Worm (Caenorhabditis elegans) whole organism, L2 larva: ENCODE data around the gene oac-55.

ENCODE experiments used
- F13H6.1 ChIP-seq: sonication (generic microtip); optimal IDR thresholded peaks from 2 replicates; lab custom pipeline; 2016; ENCODE audit warnings: missing genetic modification characterization, missing compliant biosample characterization
- R02D3.7 ChIP-seq: fragments of 150-350 bp; optimal IDR thresholded peaks from 2 replicates; lab custom pipeline; 2014; ENCODE audit warnings: missing biosample characterization, missing genetic modification characterization
- Y55F3AM.14 ChIP-seq: fragments of 200-800 bp; sonication (Bioruptor generic); optimal IDR thresholded peaks from 2 replicates; lab custom pipeline; 2018; ENCODE audit warnings: mild to moderate bottlenecking, missing genetic modification characterization, missing compliant biosample characterization
- ZK546.5 ChIP-seq: sonication (generic microtip); optimal IDR thresholded peaks from 2 replicates; lab custom pipeline; 2017; ENCODE audit warnings: missing biosample characterization, missing genetic modification characterization
- alr-1 ChIP-seq: fragments of 150-350 bp; optimal IDR thresholded peaks from 2 replicates; lab custom pipeline; 2014; ENCODE audit warnings: missing biosample characterization, missing genetic modification characterization
- aly-2 ChIP-seq: fragments of 150-350 bp; optimal IDR thresholded peaks from 2 replicates; lab custom pipeline; 2014; ENCODE audit warnings: missing biosample characterization, missing genetic modification characterization
- ama-1 ChIP-seq: fragments of 150-350 bp; optimal IDR thresholded peaks from 2 replicates; lab custom pipeline; 2018; ENCODE audit warnings: inconsistent platforms
- blmp-1 ChIP-seq: sonication (generic microtip); optimal IDR thresholded peaks from 2 replicates; lab custom pipeline; 2017; ENCODE audit warnings: missing genetic modification characterization, mild to moderate bottlenecking, missing compliant biosample characterization, antibody characterized with exemption, moderate library complexity; ENCODE audit not compliant: insufficient read depth
- ceh-82 ChIP-seq: fragments of 150-350 bp; optimal IDR thresholded peaks from 2 replicates; lab custom pipeline; 2014; ENCODE audit warnings: missing biosample characterization, missing genetic modification characterization
- crh-2 ChIP-seq: sonication (generic microtip); optimal IDR thresholded peaks from 2 replicates; lab custom pipeline; 2017; ENCODE audit warnings: missing biosample characterization, missing genetic modification characterization
- dmd-4 ChIP-seq: sonication (generic microtip); optimal IDR thresholded peaks from 2 replicates; lab custom pipeline; 2017; ENCODE audit warnings: missing biosample characterization, missing genetic modification characterization
- egl-27 ChIP-seq: sonication (generic microtip); optimal IDR thresholded peaks from 3 replicates; lab custom pipeline; 2017; ENCODE audit warnings: missing biosample characterization, missing genetic modification reagents, missing genetic modification characterization
- elt-3 ChIP-seq: sonication (generic microtip); optimal IDR thresholded peaks from 2 replicates; lab custom pipeline; 2017; ENCODE audit warnings: missing biosample characterization, missing genetic modification characterization
- gmeb-1 ChIP-seq: fragments of 150-350 bp; optimal IDR thresholded peaks from 2 replicates; lab custom pipeline; 2014; ENCODE audit warnings: missing biosample characterization, missing genetic modification characterization
- lin-11 ChIP-seq: fragments of 150-350 bp; sonication (generic microtip); optimal IDR thresholded peaks from 2 replicates; lab custom pipeline; 2014; ENCODE audit warnings: missing biosample characterization, missing genetic modification characterization, inconsistent platforms, mixed read lengths
- lin-13 ChIP-seq: fragments of 150-350 bp; optimal IDR thresholded peaks from 2 replicates; lab custom pipeline; 2014; ENCODE audit warnings: missing biosample characterization, missing genetic modification reagents, missing genetic modification characterization
- lin-39 ChIP-seq: fragments of 150-350 bp; optimal IDR thresholded peaks from 2 replicates; lab custom pipeline; 2014; ENCODE audit warnings: missing biosample characterization, missing genetic modification reagents, missing genetic modification characterization
- lsy-2 ChIP-seq, 2 experiments: fragments of 150-350 bp in 1 of 2; sonication (generic microtip) in 1 of 2; optimal IDR thresholded peaks; 2 replicates each; lab custom pipeline; 2014 to 2017; ENCODE audit warnings: missing biosample characterization in 2 of 2, missing genetic modification characterization in 2 of 2
- mab-5 ChIP-seq: fragments of 150-350 bp; optimal IDR thresholded peaks from 2 replicates; lab custom pipeline; 2014; ENCODE audit warnings: missing biosample characterization, missing genetic modification characterization
- mbf-1 ChIP-seq: sonication (generic microtip); optimal IDR thresholded peaks from 2 replicates; lab custom pipeline; 2017; ENCODE audit warnings: missing biosample characterization, missing genetic modification characterization
- nhr-23 ChIP-seq: fragments of 150-350 bp; optimal IDR thresholded peaks from 2 replicates; lab custom pipeline; 2014; ENCODE audit warnings: missing biosample characterization, missing genetic modification reagents, missing genetic modification characterization
- nhr-25 ChIP-seq: fragments of 150-350 bp; sonication (generic microtip); optimal IDR thresholded peaks from 3 replicates; lab custom pipeline; 2014; ENCODE audit warnings: missing biosample characterization, missing genetic modification characterization
- nhr-6 ChIP-seq: fragments of 150-350 bp; optimal IDR thresholded peaks from 2 replicates; lab custom pipeline; 2014; ENCODE audit warnings: missing biosample characterization, missing genetic modification characterization
- nhr-77 ChIP-seq: fragments of 150-350 bp; optimal IDR thresholded peaks from 2 replicates; lab custom pipeline; 2014; ENCODE audit warnings: missing biosample characterization, missing genetic modification characterization
- peb-1 ChIP-seq: fragments of 150-350 bp; optimal IDR thresholded peaks from 2 replicates; lab custom pipeline; 2014; ENCODE audit warnings: missing biosample characterization, missing genetic modification characterization
- sem-4 ChIP-seq: fragments of 150-350 bp; optimal IDR thresholded peaks from 2 replicates; lab custom pipeline; 2014; ENCODE audit warnings: missing biosample characterization, missing genetic modification reagents, missing genetic modification characterization
- sma-3 ChIP-seq: sonication (generic microtip); optimal IDR thresholded peaks from 2 replicates; lab custom pipeline; 2016; ENCODE audit warnings: missing genetic modification reagents, missing genetic modification characterization, missing compliant biosample characterization
- sma-9 ChIP-seq, 2 experiments: fragments of 150-350 bp in 1 of 2; sonication (generic microtip) in 1 of 2; optimal IDR thresholded peaks; 2 replicates each; lab custom pipeline; 2014 to 2016; ENCODE audit warnings: missing genetic modification characterization in 2 of 2, mild to moderate bottlenecking in 1 of 2, missing biosample characterization in 1 of 2, missing compliant biosample characterization in 1 of 2, missing genetic modification reagents in 1 of 2, moderate library complexity in 1 of 2
- snpc-4 ChIP-seq: fragments of 150-350 bp; optimal IDR thresholded peaks from 2 replicates; lab custom pipeline; 2014; ENCODE audit warnings: missing biosample characterization, missing genetic modification characterization
- unc-55 ChIP-seq: fragments of 150-350 bp; sonication (generic microtip); optimal IDR thresholded peaks from 3 replicates; lab custom pipeline; 2014; ENCODE audit warnings: missing biosample characterization, missing genetic modification reagents, missing genetic modification characterization
- unc-62 ChIP-seq: fragments of 150-350 bp; optimal IDR thresholded peaks from 2 replicates; lab custom pipeline; 2014; ENCODE audit warnings: missing biosample characterization, missing genetic modification reagents, missing genetic modification characterization
- zag-1 ChIP-seq: fragments of 150-350 bp; optimal IDR thresholded peaks from 2 replicates; lab custom pipeline; 2014; ENCODE audit warnings: missing biosample characterization, missing genetic modification characterization
- ztf-1 ChIP-seq: fragments of 200-800 bp; sonication (Bioruptor generic); conservative IDR thresholded peaks from 2 replicates; pipeline ENCODE4 v1.3.6; 2022; ENCODE audit warnings: missing genetic modification characterization, missing compliant biosample characterization

oac-55 gene

ce11 chrV:3760839-3761238, at the start of gene oac-55:
oac-55 (plus strand) TSS chrV:3761139.
- TF ChIP-seq snpc-4 (tag; lab: Kevin White, UChicago) (no peak), ama-1 (lab: Kevin White, UChicago) (no peak), Y55F3AM.14 (GFP tag; lab: Kevin White, UChicago) (no peak), crh-2 (no peak), zag-1 (no peak), dmd-4 (no peak), ceh-82 (tag; lab: Kevin White, UChicago) (no peak), elt-3 (no peak), peb-1 (no peak), sem-4 (tag; lab: Kevin White, UChicago) (no peak), nhr-25 (tag; lab: Kevin White, UChicago) (no peak), sma-9 (GFP tag; optimal IDR thresholded peaks at IDR 0.05; lab: Kevin White, UChicago) (no peak), sma-9 (tag; optimal IDR thresholded peaks at IDR 0.05; lab: Kevin White, UChicago) (no peak), nhr-77 (tag; lab: Kevin White, UChicago) (no peak), blmp-1 (tag; lab: Kevin White, UChicago) (no peak)
- TF ChIP-seq, all 48 proteins: peak for 0

ce11 chrV:3711544-3711943, 49.4 kb upstream of the oac-55 start:
- TF ChIP-seq gmeb-1 (tag; lab: Kevin White, UChicago) (no peak), mab-5 (tag; lab: Kevin White, UChicago) (no peak), zag-1 (no peak), crh-2 (no peak), lin-39 (tag; lab: Kevin White, UChicago) (no peak), nhr-77 (tag; lab: Kevin White, UChicago) (no peak), dmd-4 (no peak), nhr-6 (tag; lab: Kevin White, UChicago) (no peak), lin-13 (no peak), mbf-1 (tag; lab: Kevin White, UChicago) (no peak), nhr-25 (tag; lab: Kevin White, UChicago) (no peak), ztf-1 (GFP tag; lab: Robert Waterston, UW) (no peak), R02D3.7 (tag; lab: Kevin White, UChicago) (no peak), sma-3 (GFP tag; lab: Kevin White, UChicago) (no peak), alr-1 (tag; lab: Kevin White, UChicago) (no peak)
- TF ChIP-seq, all 48 proteins: peak for 0

DNA sequence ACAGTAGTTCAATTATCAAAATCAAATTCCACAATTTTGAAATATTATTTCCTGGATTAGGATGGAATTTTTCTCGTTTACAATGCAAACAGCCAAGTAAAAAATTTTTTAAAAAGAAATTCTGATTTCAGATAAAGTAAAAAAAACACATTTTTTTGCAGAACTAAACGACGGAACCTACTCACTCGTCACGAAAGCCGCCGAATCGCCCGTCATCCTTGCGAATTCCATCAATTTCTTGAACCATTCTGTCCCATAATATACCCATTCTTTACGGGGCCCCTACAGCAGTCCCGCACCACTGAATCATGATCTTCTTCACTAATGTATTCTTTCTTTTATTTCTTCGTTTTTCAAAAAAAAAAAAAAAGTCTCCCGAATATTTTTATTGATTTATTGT, 48.7 kb upstream of the oac-55 start:
- TF ChIP-seq unc-55 (peak; percentile 19), elt-3 (no peak)

DNA sequence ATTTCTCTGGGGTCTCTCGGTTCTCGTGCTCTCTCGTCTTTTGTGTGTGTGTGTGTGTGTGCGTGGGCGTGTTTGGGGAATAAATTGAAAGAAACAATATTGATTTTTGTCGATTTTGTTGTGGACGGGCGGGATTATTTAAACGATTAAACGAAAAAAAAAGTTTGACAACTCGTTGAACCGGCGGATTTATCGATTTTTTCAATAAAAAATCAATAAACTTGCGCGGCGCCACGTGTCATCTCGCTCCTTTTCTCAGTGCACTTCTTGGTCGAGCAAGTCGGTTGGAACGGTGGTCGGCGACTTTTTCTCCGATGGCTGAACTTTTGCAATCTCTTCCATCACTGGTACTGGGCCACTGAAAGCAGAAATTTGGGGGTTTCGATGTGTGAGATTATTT, 48.0 kb upstream of the oac-55 start:
- no peak for TF ChIP-seq ceh-82 (tag; lab: Kevin White, UChicago)
- no peak for TF ChIP-seq aly-2 (tag; lab: Kevin White, UChicago)
- TF ChIP-seq F13H6.1 (tag; lab: Kevin White, UChicago) = no peak
- no peak for TF ChIP-seq lin-11 (tag; lab: Kevin White, UChicago)
- no peak for TF ChIP-seq nhr-23 (tag; lab: Kevin White, UChicago)
- no peak for TF ChIP-seq egl-27 (tag; lab: Kevin White, UChicago)
- no peak for TF ChIP-seq crh-2
- no peak for TF ChIP-seq alr-1 (tag; lab: Kevin White, UChicago)
- TF ChIP-seq, all 48 proteins: peak for 0

ce11 chrV:3714750-3715149, 46.2 kb upstream of the oac-55 start:
- no peak for TF ChIP-seq blmp-1 (tag; lab: Kevin White, UChicago)
- TF ChIP-seq nhr-25 (tag; lab: Kevin White, UChicago) = no peak
- TF ChIP-seq lsy-2 (tag; optimal IDR thresholded peaks at IDR 0.05; lab: Kevin White, UChicago) = no peak
- TF ChIP-seq ceh-82 (tag; lab: Kevin White, UChicago) = no peak
- TF ChIP-seq ZK546.5 (tag; lab: Kevin White, UChicago) = no peak
- TF ChIP-seq lin-39 (tag; lab: Kevin White, UChicago) = no peak
- TF ChIP-seq lin-13 = no peak
- TF ChIP-seq Y55F3AM.14 (GFP tag; lab: Kevin White, UChicago) = no peak
- no peak for TF ChIP-seq egl-27 (tag; lab: Kevin White, UChicago)
- TF ChIP-seq unc-62 (GFP tag; lab: Kevin White, UChicago) = no peak
